Fruit fly (Drosophila melanogaster) whole organism, embryonic: ENCODE results near the gene Ppcs.

Experiments
- Side ChIP-seq: fragments of 200-800 bp; sonication (Bioruptor generic); optimal IDR thresholded peaks from 2 replicates; lab custom pipeline; 2016; ENCODE audit warnings: missing biosample characterization, missing genetic modification characterization
- TFAM ChIP-seq: fragments of 200-800 bp; sonication (Bioruptor generic); optimal IDR thresholded peaks from 2 replicates; lab custom pipeline; 2017; ENCODE audit warnings: missing biosample characterization, missing genetic modification characterization, inconsistent platforms
- nmo ChIP-seq: fragments of 200-800 bp; sonication (Bioruptor generic); optimal IDR thresholded peaks from 2 replicates; lab custom pipeline; 2018; ENCODE audit warnings: missing biosample characterization, mild to moderate bottlenecking, missing genetic modification characterization, moderate library complexity
- stwl ChIP-seq: fragments of 200-800 bp; sonication (Bioruptor generic); optimal IDR thresholded peaks from 3 replicates; lab custom pipeline; 2018; ENCODE audit warnings: missing biosample characterization, mild to moderate bottlenecking, missing genetic modification characterization, moderate library complexity

- no peak for TF ChIP-seq nmo
- no peak for TF ChIP-seq stwl (tag; lab: Kevin White, UChicago)
- TF ChIP-seq Side (GFP tag; lab: Kevin White, UChicago): no peak
- no peak for TF ChIP-seq TFAM (GFP tag; lab: Kevin White, UChicago)
Observed at dm6 chr3R:19165620-19166055, 17.9 kb upstream of the Ppcs start.
